Worm (Caenorhabditis elegans): ENCODE measurements around the gene ztf-13.
A peak's percentile ranks its signal among the peaks of the same experiment; 100 is the strongest.

Gene ztf-13

ce11 chrX:3056098-3056497 lies 45.9 kb downstream of the ztf-13 start:
- no peak for TF ChIP-seq nhr-77 (tag; optimal IDR thresholded peaks at IDR 0.05)
- no peak for TF ChIP-seq F49E8.2 (tag; optimal IDR thresholded peaks at IDR 0.05; ENCODE audit: borderline replicate concordance)
- TF ChIP-seq snpc-4 (tag; optimal IDR thresholded peaks at IDR 0.05) = no peak
- no peak for TF ChIP-seq nhr-48 (tag; optimal IDR thresholded peaks at IDR 0.05)
- TF ChIP-seq mes-2 (tag; optimal IDR thresholded peaks at IDR 0.05; ENCODE audit: poor library complexity, severe bottlenecking) = no peak
- TF ChIP-seq nhr-111 (GFP tag; optimal IDR thresholded peaks at IDR 0.05) = no peak
- TF ChIP-seq F37D6.2 (tag; optimal IDR thresholded peaks at IDR 0.05) = no peak

ce11 chrX:3054802-3055201 lies 47.2 kb downstream of the ztf-13 start, which contains the start of gene twk-26:
TSS of gene twk-26 (minus strand) at chrX:3054824.
- peak; percentile 47 for TF ChIP-seq hlh-11 (tag; optimal IDR thresholded peaks at IDR 0.05)
- TF ChIP-seq rbr-2 (tag; optimal IDR thresholded peaks at IDR 0.05) = no peak
- TF ChIP-seq dmd-6 (GFP tag; IDR thresholded peaks at IDR 0.05) = peak; percentile 39
- TF ChIP-seq dmd-8 (GFP tag; IDR thresholded peaks at IDR 0.05) = no peak
- no peak for TF ChIP-seq lin-29 (GFP tag; IDR thresholded peaks at IDR 0.05)
- peak; percentile 83 for TF ChIP-seq pqm-1 (tag; optimal IDR thresholded peaks at IDR 0.05)
- no peak for TF ChIP-seq snpc-4 (tag; optimal IDR thresholded peaks at IDR 0.05)
- TF ChIP-seq nhr-48 (tag; optimal IDR thresholded peaks at IDR 0.05) = peak; percentile 16
- no peak for TF ChIP-seq duxl-1 (tag; optimal IDR thresholded peaks at IDR 0.05; ENCODE audit: poor library complexity)
- no peak for TF ChIP-seq unc-130 (GFP tag; optimal IDR thresholded peaks at IDR 0.05)
- no peak for TF ChIP-seq dpl-1 (GFP tag; optimal IDR thresholded peaks at IDR 0.05)
- TF ChIP-seq mxl-3 (GFP tag; optimal IDR thresholded peaks at IDR 0.05) = peak; percentile 25
- no peak for TF ChIP-seq zfp-2 (tag; optimal IDR thresholded peaks at IDR 0.05)
- TF ChIP-seq daf-16 (GFP tag; optimal IDR thresholded peaks at IDR 0.05) = no peak
- peak; percentile 69 for TF ChIP-seq daf-16 (tag; optimal IDR thresholded peaks at IDR 0.05)
- peak; percentile 17 for TF ChIP-seq dve-1 (tag; optimal IDR thresholded peaks at IDR 0.05; ENCODE audit: insufficient read depth)
- TF ChIP-seq nhr-28 (tag; optimal IDR thresholded peaks at IDR 0.05) = peak; percentile 22
- 0 out of 2 replicates have a peak, but pooled peaks have one; percentile 5 for TF ChIP-seq php-3 (GFP tag; IDR thresholded peaks at IDR 0.05)
- TF ChIP-seq R02D3.7 (tag; optimal IDR thresholded peaks at IDR 0.05) = no peak
- peak; percentile 29 for TF ChIP-seq aha-1 (tag)
- no peak for TF ChIP-seq hlh-30 (tag; optimal IDR thresholded peaks at IDR 0.05; ENCODE audit: insufficient read depth)
- no peak for TF ChIP-seq zag-1 (tag; optimal IDR thresholded peaks at IDR 0.05)

- 0 out of 2 replicates have a peak, but pooled peaks have one; percentile 16 for TF ChIP-seq tra-1 (GFP tag; IDR thresholded peaks at IDR 0.05)
- no peak for TF ChIP-seq T20F7.1 (GFP tag; optimal IDR thresholded peaks at IDR 0.05)
- TF ChIP-seq dmd-6 (GFP tag; IDR thresholded peaks at IDR 0.05) = peak; percentile 39
- peak; percentile 51 for TF ChIP-seq nhr-48 (tag; optimal IDR thresholded peaks at IDR 0.05)
- peak in 1 of 2 experiments; percentile 27 for TF ChIP-seq unc-62 (GFP tag; optimal IDR thresholded peaks at IDR 0.05 in 1 of 2)
- no peak for TF ChIP-seq unc-62 (tag; optimal IDR thresholded peaks at IDR 0.05)
- TF ChIP-seq ceh-20 (GFP tag; IDR thresholded peaks at IDR 0.05) = peak; percentile 62; the same call in 1 of the 2 replicates
- peak; percentile 79 for TF ChIP-seq php-3 (GFP tag; IDR thresholded peaks at IDR 0.05)
- peak; percentile 8 for TF ChIP-seq nhr-28 (tag; optimal IDR thresholded peaks at IDR 0.05)
- no peak for TF ChIP-seq duxl-1 (tag; optimal IDR thresholded peaks at IDR 0.05; ENCODE audit: poor library complexity)
Measured at ce11 chrX:3054394-3054793, 47.6 kb downstream of the ztf-13 start.

- TF ChIP-seq daf-8 (GFP tag; IDR thresholded peaks at IDR 0.05) (no peak), attf-4 (tag; optimal IDR thresholded peaks at IDR 0.05) (no peak), aha-1 (tag) (peak; percentile 93), snpc-4 (tag; optimal IDR thresholded peaks at IDR 0.05) (no peak), ctbp-1 (GFP tag; IDR thresholded peaks at IDR 0.05) (0 out of 2 replicates have a peak, but pooled peaks have one; percentile 38), nhr-76 (tag; optimal IDR thresholded peaks at IDR 0.05) (no peak), daf-19 (GFP tag; conservative IDR thresholded peaks at IDR 0.05) (no peak), sdz-12 (GFP tag; optimal IDR thresholded peaks at IDR 0.05) (no peak), fkh-10 (GFP tag; optimal IDR thresholded peaks at IDR 0.05) (peak; percentile 38), ceh-82 (tag; optimal IDR thresholded peaks at IDR 0.05) (no peak), lin-15B (tag; optimal IDR thresholded peaks at IDR 0.05) (no peak), tra-1 (GFP tag; IDR thresholded peaks at IDR 0.05) (no peak), duxl-1 (tag; optimal IDR thresholded peaks at IDR 0.05; ENCODE audit: poor library complexity) (no peak), lin-39 (tag; optimal IDR thresholded peaks at IDR 0.05) (no peak), ces-1 (GFP tag; optimal IDR thresholded peaks at IDR 0.05) (peak; percentile 80), set-16 (GFP tag; IDR thresholded peaks at IDR 0.05) (no peak)
Measured at ce11 chrX:3051315-3051993, 50.5 kb downstream of the ztf-13 start.
